Fruit fly (Drosophila melanogaster): ENCODE results near the gene CG5645.

DNA sequence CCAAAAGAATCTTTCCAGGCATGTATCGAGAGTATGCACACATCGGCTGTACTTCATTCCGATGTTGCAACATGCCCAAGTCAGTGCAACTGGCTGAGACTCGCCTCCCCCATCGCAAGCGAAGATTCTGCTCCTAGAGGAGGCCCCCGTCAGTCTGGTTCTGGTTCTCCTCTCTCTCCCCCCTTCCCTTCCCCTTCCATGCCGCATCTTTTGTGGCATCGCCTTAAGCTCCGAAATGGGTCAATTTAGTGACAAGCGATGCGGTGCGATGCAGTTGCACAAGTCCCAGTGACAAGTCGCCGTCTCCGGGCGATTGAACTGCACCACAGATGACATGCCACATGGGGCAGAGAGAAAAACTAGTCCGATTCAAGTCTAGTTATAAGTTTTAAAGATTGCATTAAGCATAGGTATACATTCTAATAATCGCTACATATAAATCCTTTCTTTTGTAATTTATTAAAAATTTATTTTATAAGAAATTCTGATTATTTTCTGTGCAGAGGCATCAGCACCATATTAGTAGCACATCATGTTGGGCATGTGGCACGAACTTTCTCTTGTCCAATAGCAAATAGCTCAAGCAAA, 27.4 kb downstream of the CG5645 start:
- TF ChIP-seq ttk (optimal IDR thresholded peaks at IDR 0.05): no peak
- TF ChIP-seq Sin3A (optimal IDR thresholded peaks at IDR 0.05): no peak
- TF ChIP-seq psq (optimal IDR thresholded peaks at IDR 0.05): no peak

Data from Kc167 (cell line).